Worm (Caenorhabditis elegans): ENCODE results near the gene F55H2.7.

- TF ChIP-seq T22C8.4 (GFP tag; IDR thresholded peaks at IDR 0.05) (no peak), ref-1 (GFP tag; conservative IDR thresholded peaks at IDR 0.05) (no peak), ztf-29 (GFP tag; IDR thresholded peaks at IDR 0.05) (no peak), flt-1 (GFP tag; IDR thresholded peaks at IDR 0.05) (no peak), med-1 (GFP tag; optimal IDR thresholded peaks at IDR 0.05; ENCODE audit: insufficient read depth) (no peak), cog-1 (tag; optimal IDR thresholded peaks at IDR 0.05) (no peak), klf-2 (GFP tag; conservative IDR thresholded peaks at IDR 0.05) (no peak)
Observed at ce11 chrIII:9558463-9558862, 42.4 kb upstream of the F55H2.7 start, which contains the start of gene C48B4.6.
